Worm (Caenorhabditis elegans) whole organism, L1 larva: Measurements from ENCODE around the gene par-5.
A peak's percentile ranks its signal among the peaks of the same experiment; 100 is the strongest.

Source experiments
- C16A3.4 ChIP-seq: fragments of 150-350 bp; optimal IDR thresholded peaks from 2 replicates; lab custom pipeline; 2014; ENCODE audit warnings: missing biosample characterization, missing genetic modification characterization
- C34B4.2 ChIP-seq: sonication (generic microtip); optimal IDR thresholded peaks from 2 replicates; lab custom pipeline; 2017; ENCODE audit warnings: mild to moderate bottlenecking, missing genetic modification characterization, missing compliant biosample characterization
- F16B12.6 ChIP-seq: fragments of 150-350 bp; optimal IDR thresholded peaks from 2 replicates; lab custom pipeline; 2014; ENCODE audit warnings: missing biosample characterization, missing genetic modification characterization
- Y116A8C.19 ChIP-seq: sonication (generic microtip); optimal IDR thresholded peaks from 2 replicates; lab custom pipeline; 2016; ENCODE audit warnings: missing compliant biosample characterization, missing genetic modification characterization, borderline replicate concordance
- aha-1 ChIP-seq: fragments of 150-350 bp; optimal IDR thresholded peaks from 2 replicates; lab custom pipeline; 2014; ENCODE audit warnings: missing biosample characterization, missing genetic modification characterization
- ceh-63 ChIP-seq: fragments of 200-800 bp; sonication (Bioruptor generic); optimal IDR thresholded peaks from 2 replicates; lab custom pipeline; 2018; ENCODE audit warnings: mild to moderate bottlenecking, missing genetic modification characterization, missing compliant biosample characterization
- ceh-82 ChIP-seq, 3 experiments: fragments of 150-350 bp in 1 of 3; sonication (generic microtip) in 2 of 3; optimal IDR thresholded peaks; 2 replicates each; lab custom pipeline; 2014 to 2017; ENCODE audit warnings: missing biosample characterization in 3 of 3, missing genetic modification characterization in 3 of 3
- ceh-88 ChIP-seq: fragments of 200-800 bp; sonication (Bioruptor generic); IDR thresholded peaks from 2 replicates; pipeline ENCODE4 v1.3.6; 2022; ENCODE audit warnings: missing genetic modification characterization, missing compliant biosample characterization
- ceh-90 ChIP-seq: sonication (generic microtip); optimal IDR thresholded peaks from 2 replicates; lab custom pipeline; 2016; ENCODE audit warnings: missing genetic modification characterization, missing compliant biosample characterization
- dpl-1 ChIP-seq, 3 experiments: fragments of 150-350 bp in 2 of 3; sonication (generic microtip) in 1 of 3; optimal IDR thresholded peaks; 2 replicates each; lab custom pipeline; 2014 to 2017; ENCODE audit warnings: missing biosample characterization in 3 of 3, missing genetic modification characterization in 3 of 3, missing genetic modification reagents in 3 of 3
- dsc-1 ChIP-seq: sonication (generic microtip); optimal IDR thresholded peaks from 2 replicates; lab custom pipeline; 2016; ENCODE audit warnings: mild to moderate bottlenecking, missing genetic modification characterization, missing compliant biosample characterization
- elt-3 ChIP-seq, 6 experiments: fragments of 150-350 bp in 1 of 6; sonication (generic microtip); optimal IDR thresholded peaks; 2 replicates each; lab custom pipeline; 2017 to 2018; ENCODE audit warnings: missing biosample characterization in 6 of 6, missing genetic modification characterization in 6 of 6, inconsistent platforms in 1 of 6
- ets-5 ChIP-seq: fragments of 200-800 bp; sonication (Bioruptor generic); IDR thresholded peaks from 2 replicates; pipeline ENCODE4 v1.3.6; 2022; ENCODE audit warnings: missing genetic modification characterization, missing compliant biosample characterization
- fkh-8 ChIP-seq: sonication (generic microtip); optimal IDR thresholded peaks from 2 replicates; lab custom pipeline; 2016; ENCODE audit warnings: mild to moderate bottlenecking, missing genetic modification characterization, missing compliant biosample characterization
- grh-1 ChIP-seq: fragments of 200-800 bp; sonication (Bioruptor generic); IDR thresholded peaks from 2 replicates; pipeline ENCODE4 v1.3.6; 2022; ENCODE audit warnings: missing genetic modification reagents, missing genetic modification characterization, missing compliant biosample characterization
- hlh-17 ChIP-seq: fragments of 200-800 bp; sonication (Bioruptor generic); optimal IDR thresholded peaks from 2 replicates; lab custom pipeline; 2018; ENCODE audit warnings: missing genetic modification characterization, mild to moderate bottlenecking, missing compliant biosample characterization, moderate library complexity, borderline replicate concordance
- hlh-4 ChIP-seq: sonication (generic microtip); optimal IDR thresholded peaks from 2 replicates; lab custom pipeline; 2016; ENCODE audit warnings: mild to moderate bottlenecking, missing genetic modification characterization, missing compliant biosample characterization
- hpl-2 ChIP-seq: fragments of 150-350 bp; optimal IDR thresholded peaks from 2 replicates; lab custom pipeline; 2014; ENCODE audit warnings: missing biosample characterization, missing genetic modification reagents, missing genetic modification characterization
- isw-1 ChIP-seq: fragments of 200-800 bp; sonication (Bioruptor generic); IDR thresholded peaks from 2 replicates; pipeline ENCODE4 v1.3.6; 2022; ENCODE audit warnings: missing genetic modification characterization, missing compliant biosample characterization
- jun-1 ChIP-seq: fragments of 150-350 bp; optimal IDR thresholded peaks from 2 replicates; lab custom pipeline; 2014; ENCODE audit warnings: missing biosample characterization, missing genetic modification reagents, missing genetic modification characterization
- lin-13 ChIP-seq: fragments of 150-350 bp; optimal IDR thresholded peaks from 2 replicates; lab custom pipeline; 2014; ENCODE audit warnings: missing biosample characterization, missing genetic modification reagents, missing genetic modification characterization
- lin-14 ChIP-seq: fragments of 200-800 bp; sonication (Bioruptor generic); optimal IDR thresholded peaks from 2 replicates; lab custom pipeline; 2018; ENCODE audit warnings: mild to moderate bottlenecking, missing genetic modification characterization, moderate library complexity, missing compliant biosample characterization
- lin-15B ChIP-seq: fragments of 150-350 bp; sonication (generic microtip); optimal IDR thresholded peaks from 3 replicates; lab custom pipeline; 2014; ENCODE audit warnings: missing biosample characterization, missing genetic modification characterization
- lin-35 ChIP-seq, 2 experiments: fragments of 150-350 bp; optimal IDR thresholded peaks; 2 replicates each; lab custom pipeline; 2014; ENCODE audit warnings: missing biosample characterization in 2 of 2, missing genetic modification characterization in 2 of 2, missing genetic modification reagents in 2 of 2
- lin-39 ChIP-seq: fragments of 150-350 bp; optimal IDR thresholded peaks from 2 replicates; lab custom pipeline; 2014; ENCODE audit warnings: missing biosample characterization, missing genetic modification reagents, missing genetic modification characterization
- mdl-1 ChIP-seq, 2 experiments: fragments of 150-350 bp; optimal IDR thresholded peaks; 2 replicates each; lab custom pipeline; 2014 to 2017; ENCODE audit warnings: missing biosample characterization in 2 of 2, missing genetic modification characterization in 2 of 2, inconsistent platforms in 1 of 2
- mep-1 ChIP-seq: fragments of 150-350 bp; optimal IDR thresholded peaks from 2 replicates; lab custom pipeline; 2014; ENCODE audit warnings: missing biosample characterization, missing genetic modification characterization
- nhr-20 ChIP-seq: sonication (generic microtip); optimal IDR thresholded peaks from 2 replicates; lab custom pipeline; 2016; ENCODE audit warnings: mild to moderate bottlenecking, missing genetic modification characterization, missing compliant biosample characterization
- nhr-71 ChIP-seq: sonication (generic microtip); optimal IDR thresholded peaks from 2 replicates; lab custom pipeline; 2016; ENCODE audit warnings: mild to moderate bottlenecking, missing genetic modification characterization, moderate library complexity, missing compliant biosample characterization
- nhr-76 ChIP-seq: sonication (generic microtip); optimal IDR thresholded peaks from 2 replicates; lab custom pipeline; 2017; ENCODE audit warnings: missing biosample characterization, missing genetic modification characterization
- nhr-84 ChIP-seq: sonication (generic microtip); optimal IDR thresholded peaks from 2 replicates; lab custom pipeline; 2017; ENCODE audit warnings: missing biosample characterization, missing genetic modification characterization
- nhr-85 ChIP-seq: sonication (generic microtip); peaks from one replicate; lab custom pipeline; 2016; ENCODE audit warnings: missing genetic modification characterization, inconsistent platforms, missing compliant biosample characterization
- nhr-90 ChIP-seq: sonication (generic microtip); optimal IDR thresholded peaks from 2 replicates; lab custom pipeline; 2016; ENCODE audit warnings: mild to moderate bottlenecking, missing genetic modification characterization, missing compliant biosample characterization; ENCODE audit not compliant: poor library complexity
- rnt-1 ChIP-seq: sonication (generic microtip); optimal IDR thresholded peaks from 2 replicates; lab custom pipeline; 2016; ENCODE audit warnings: mild to moderate bottlenecking, missing genetic modification characterization, moderate library complexity, missing compliant biosample characterization
- skn-1 ChIP-seq: fragments of 150-350 bp; optimal IDR thresholded peaks from 2 replicates; lab custom pipeline; 2014; ENCODE audit warnings: missing biosample characterization, missing genetic modification characterization
- snpc-4 ChIP-seq: fragments of 150-350 bp; optimal IDR thresholded peaks from 2 replicates; lab custom pipeline; 2014; ENCODE audit warnings: missing biosample characterization, missing genetic modification characterization
- snu-23 ChIP-seq: sonication (generic microtip); optimal IDR thresholded peaks from 2 replicates; lab custom pipeline; 2016; ENCODE audit warnings: missing genetic modification characterization, missing compliant biosample characterization
- sox-4 ChIP-seq: sonication (generic microtip); optimal IDR thresholded peaks from 2 replicates; lab custom pipeline; 2016; ENCODE audit warnings: missing genetic modification characterization, missing compliant biosample characterization
- sptf-1 ChIP-seq: fragments of 150-350 bp; optimal IDR thresholded peaks from 2 replicates; lab custom pipeline; 2014; ENCODE audit warnings: missing biosample characterization, missing genetic modification characterization
- swsn-7 ChIP-seq: sonication (generic microtip); optimal IDR thresholded peaks from 2 replicates; lab custom pipeline; 2016; ENCODE audit warnings: missing genetic modification characterization, missing compliant biosample characterization
- tbx-2 ChIP-seq: sonication (generic microtip); optimal IDR thresholded peaks from 2 replicates; lab custom pipeline; 2016; ENCODE audit warnings: missing genetic modification characterization, missing compliant biosample characterization
- unc-130 ChIP-seq: fragments of 150-350 bp; optimal IDR thresholded peaks from 2 replicates; lab custom pipeline; 2017; ENCODE audit warnings: missing biosample characterization, missing genetic modification characterization, inconsistent platforms
- xbp-1 ChIP-seq: sonication (generic microtip); optimal IDR thresholded peaks from 2 replicates; lab custom pipeline; 2016; ENCODE audit warnings: missing genetic modification characterization, missing compliant biosample characterization
- zag-1 ChIP-seq: fragments of 150-350 bp; optimal IDR thresholded peaks from 2 replicates; lab custom pipeline; 2014; ENCODE audit warnings: missing biosample characterization, missing genetic modification characterization
- zip-4 ChIP-seq: fragments of 200-800 bp; sonication (Bioruptor generic); optimal IDR thresholded peaks from 2 replicates; lab custom pipeline; 2018; ENCODE audit warnings: mild to moderate bottlenecking, missing genetic modification characterization, moderate library complexity, missing compliant biosample characterization
- ztf-11 ChIP-seq, 2 experiments: sonication (generic microtip); optimal IDR thresholded peaks; 2 replicates each; lab custom pipeline; 2016 to 2017; ENCODE audit warnings: missing genetic modification characterization in 2 of 2, missing biosample characterization in 1 of 2, missing compliant biosample characterization in 1 of 2
- ztf-4 ChIP-seq: fragments of 150-350 bp; optimal IDR thresholded peaks from 2 replicates; lab custom pipeline; 2014; ENCODE audit warnings: missing biosample characterization, missing genetic modification characterization

par-5 gene

DNA sequence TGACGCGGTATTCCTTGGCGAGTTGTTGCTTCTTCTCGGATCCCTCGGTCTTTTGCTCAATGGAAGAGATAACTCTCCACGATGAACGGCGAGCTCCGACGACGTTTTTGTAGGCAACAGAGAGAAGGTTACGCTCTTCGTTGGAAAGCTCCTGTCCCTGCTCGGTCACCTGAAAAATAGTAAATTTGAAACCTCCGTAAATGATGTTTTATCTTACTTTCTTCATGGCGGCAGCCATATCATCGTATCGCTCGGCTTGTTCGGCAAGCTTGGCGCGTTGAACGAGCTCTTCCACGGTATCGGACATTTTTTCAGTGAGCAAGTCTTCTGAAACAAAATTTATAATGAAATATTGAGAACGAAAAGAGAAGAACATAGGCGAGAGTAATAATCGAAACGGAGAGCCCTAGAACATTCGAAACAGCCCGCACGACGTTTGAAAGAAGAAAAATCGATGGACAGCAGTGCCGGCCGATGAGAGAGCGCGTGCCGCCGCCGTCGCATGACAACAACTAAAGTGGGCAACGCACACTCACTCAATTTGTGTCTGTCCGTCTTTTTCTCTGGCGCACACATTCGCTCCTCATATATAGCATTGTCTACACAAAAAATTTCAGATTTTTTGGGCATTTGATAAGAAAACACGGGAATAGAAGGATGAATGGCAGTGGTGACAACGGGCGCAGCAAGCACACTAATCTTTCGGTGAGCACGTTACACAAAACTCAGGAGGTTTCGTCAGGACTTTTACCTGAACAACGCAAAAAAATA is at the start of gene par-5, which contains the start of gene M117.3 (continued):
- TF ChIP-seq ceh-63 (GFP tag; lab: Kevin White, UChicago) (no peak), hpl-2 (GFP tag; lab: Kevin White, UChicago) (no peak), dpl-1 (GFP tag; optimal IDR thresholded peaks at IDR 0.05; lab: Kevin White, UChicago) (peak; percentile 49 to 59 (median 56)), ets-5 (GFP tag; lab: Robert Waterston, UW) (no peak), lin-15B (tag; lab: Kevin White, UChicago) (no peak), nhr-84 (no peak), fkh-8 (tag; lab: Kevin White, UChicago) (peak; percentile 94), zag-1 (tag; lab: Kevin White, UChicago) (no peak), ztf-11 (tag; optimal IDR thresholded peaks at IDR 0.05; lab: Kevin White, UChicago) (peak in 1 of 2 experiments; percentile 34), mdl-1 (tag; optimal IDR thresholded peaks at IDR 0.05; lab: Kevin White, UChicago) (peak in 1 of 2 experiments; percentile 88), dsc-1 (tag; lab: Kevin White, UChicago) (peak; percentile 57), hlh-4 (tag; lab: Kevin White, UChicago) (no peak), tbx-2 (tag; lab: Kevin White, UChicago) (peak; percentile 71), snu-23 (GFP tag; lab: Kevin White, UChicago) (peak; percentile 84), mep-1 (tag; lab: Kevin White, UChicago) (peak; percentile 58), ceh-90 (tag; lab: Kevin White, UChicago) (no peak), nhr-71 (tag; lab: Kevin White, UChicago) (peak; percentile 83), nhr-85 (tag; lab: Kevin White, UChicago) (peak; percentile 68), nhr-90 (tag; lab: Kevin White, UChicago) (peak; percentile 21), Y116A8C.19 (no peak), nhr-20 (tag; lab: Kevin White, UChicago) (peak; percentile 67), grh-1 (GFP tag; lab: Robert Waterston, UW) (no peak), hlh-17 (GFP tag; lab: Kevin White, UChicago) (no peak), isw-1 (GFP tag; lab: Robert Waterston, UW) (peak; percentile 74), lin-14 (GFP tag; lab: Kevin White, UChicago) (peak; percentile 93), nhr-76 (tag; lab: Kevin White, UChicago) (no peak), lin-13 (GFP tag; lab: Kevin White, UChicago) (peak; percentile 9), skn-1 (tag; lab: Kevin White, UChicago) (peak; percentile 14), unc-130 (tag; lab: Kevin White, UChicago) (peak; percentile 28), sox-4 (tag; lab: Kevin White, UChicago) (no peak), rnt-1 (tag; lab: Kevin White, UChicago) (peak; percentile 36), elt-3 (tag; optimal IDR thresholded peaks at IDR 0.05; lab: Kevin White, UChicago) (no peak)

DNA sequence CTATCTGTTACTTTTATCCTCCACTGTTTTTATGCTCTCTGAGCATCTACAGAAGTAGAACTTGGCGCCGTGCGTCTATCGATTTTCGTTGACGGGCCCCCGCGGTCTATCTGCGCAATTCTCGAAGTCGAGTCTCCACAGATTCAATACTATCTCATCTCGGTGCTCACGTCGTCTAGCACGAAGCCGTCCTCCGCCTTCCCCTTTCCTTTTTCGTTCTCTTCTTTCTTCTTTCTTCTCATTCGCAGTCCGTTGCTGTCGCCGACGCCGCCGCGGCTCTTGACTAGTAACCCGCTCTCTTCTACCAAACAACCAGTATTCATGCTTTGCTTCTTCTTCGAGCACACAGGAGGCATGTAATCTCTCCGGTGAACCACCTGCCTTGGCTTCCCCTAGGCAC is 49.4 kb upstream of the par-5 start:
- TF ChIP-seq hlh-17 (GFP tag; lab: Kevin White, UChicago) (no peak), nhr-71 (tag; lab: Kevin White, UChicago) (peak; percentile 51), aha-1 (no peak), F16B12.6 (tag; lab: Kevin White, UChicago) (no peak), ceh-88 (GFP tag; lab: Robert Waterston, UW) (no peak; the same call in 1 of the 2 replicates), lin-13 (GFP tag; lab: Kevin White, UChicago) (no peak), sptf-1 (no peak), jun-1 (tag; lab: Kevin White, UChicago) (no peak), lin-39 (no peak), nhr-85 (tag; lab: Kevin White, UChicago) (no peak), mdl-1 (tag; optimal IDR thresholded peaks at IDR 0.05; lab: Kevin White, UChicago) (no peak), swsn-7 (tag; lab: Kevin White, UChicago) (peak; percentile 41), lin-14 (GFP tag; lab: Kevin White, UChicago) (peak; percentile 82), snu-23 (GFP tag; lab: Kevin White, UChicago) (peak; percentile 45), xbp-1 (tag; lab: Kevin White, UChicago) (peak; percentile 3), ztf-11 (tag; optimal IDR thresholded peaks at IDR 0.05; lab: Kevin White, UChicago) (peak in 1 of 2 experiments; percentile 42), hlh-4 (tag; lab: Kevin White, UChicago) (no peak), lin-35 (GFP tag; optimal IDR thresholded peaks at IDR 0.05; lab: Kevin White, UChicago) (peak in 1 of 2 experiments; percentile 17), ceh-82 (tag; optimal IDR thresholded peaks at IDR 0.05; lab: Kevin White, UChicago) (peak in 2 of 3 experiments; percentile 28 to 63), ztf-4 (tag; lab: Kevin White, UChicago) (no peak), zip-4 (GFP tag; lab: Kevin White, UChicago) (no peak), snpc-4 (tag; lab: Kevin White, UChicago) (no peak), tbx-2 (tag; lab: Kevin White, UChicago) (peak; percentile 39), nhr-20 (tag; lab: Kevin White, UChicago) (peak; percentile 3), C16A3.4 (tag; lab: Kevin White, UChicago) (no peak), sox-4 (tag; lab: Kevin White, UChicago) (peak; percentile 42), C34B4.2 (tag; lab: Kevin White, UChicago) (no peak)
